Worm (Caenorhabditis elegans) whole organism, L4 larva: Measurements from ENCODE around the gene col-40.

ENCODE experiments used
- mdl-1 ChIP-seq, 2 experiments: fragments of 150-350 bp in 1 of 2; sonication (generic microtip) in 1 of 2; optimal IDR thresholded peaks; 2 replicates each; lab custom pipeline; 2014 to 2017; ENCODE audit warnings: missing biosample characterization in 2 of 2, missing genetic modification characterization in 2 of 2
- nhr-11 ChIP-seq: fragments of 150-350 bp; optimal IDR thresholded peaks from 2 replicates; lab custom pipeline; 2014; ENCODE audit warnings: missing biosample characterization, missing genetic modification characterization
- saeg-2 ChIP-seq: fragments of 200-800 bp; sonication (Bioruptor generic); IDR thresholded peaks from 2 replicates; pipeline ENCODE4 v1.3.6; 2022; ENCODE audit warnings: missing genetic modification reagents, missing genetic modification characterization, missing compliant biosample characterization

DNA sequence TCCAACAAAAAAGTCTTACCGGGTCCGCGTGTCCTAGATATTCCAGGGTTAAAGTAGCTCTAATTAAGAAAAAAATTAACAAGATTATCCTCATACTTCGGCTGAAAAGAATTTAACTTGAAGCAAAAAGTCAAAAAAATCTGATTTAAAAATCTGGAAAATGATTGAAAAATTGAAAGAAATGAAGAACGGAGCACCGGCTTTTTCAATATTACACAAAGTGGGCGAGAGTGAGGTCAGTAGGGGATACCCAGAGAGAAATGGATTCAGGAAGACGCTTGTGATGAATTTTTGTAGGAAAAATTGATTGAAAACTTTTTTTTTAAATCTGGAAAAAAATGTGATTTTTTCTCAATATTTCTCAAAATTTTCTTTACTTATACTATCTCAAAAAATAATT, 6.0 kb downstream of the col-40 start, which contains the start of gene pho-14:
- TF ChIP-seq saeg-2 (no peak), mdl-1 (tag; optimal IDR thresholded peaks at IDR 0.05; lab: Kevin White, UChicago) (no peak), nhr-11 (tag; lab: Kevin White, UChicago) (no peak)
